Worm (Caenorhabditis elegans) whole organism, L1 larva: ENCODE data around the gene cyy-1.

Source experiments
- ceh-82 ChIP-seq, 3 experiments: fragments of 150-350 bp in 1 of 3; sonication (generic microtip) in 2 of 3; optimal IDR thresholded peaks; 2 replicates each; lab custom pipeline; 2014 to 2017; ENCODE audit warnings: missing biosample characterization in 3 of 3, missing genetic modification characterization in 3 of 3
- dsc-1 ChIP-seq: sonication (generic microtip); optimal IDR thresholded peaks from 2 replicates; lab custom pipeline; 2016; ENCODE audit warnings: mild to moderate bottlenecking, missing genetic modification characterization, missing compliant biosample characterization
- lin-15B ChIP-seq: fragments of 150-350 bp; sonication (generic microtip); optimal IDR thresholded peaks from 3 replicates; lab custom pipeline; 2014; ENCODE audit warnings: missing biosample characterization, missing genetic modification characterization
- nhr-237 ChIP-seq: fragments of 150-350 bp; optimal IDR thresholded peaks from 2 replicates; lab custom pipeline; 2014; ENCODE audit warnings: missing biosample characterization, missing genetic modification characterization
- snu-23 ChIP-seq: sonication (generic microtip); optimal IDR thresholded peaks from 2 replicates; lab custom pipeline; 2016; ENCODE audit warnings: missing genetic modification characterization, missing compliant biosample characterization
- sptf-1 ChIP-seq: fragments of 150-350 bp; optimal IDR thresholded peaks from 2 replicates; lab custom pipeline; 2014; ENCODE audit warnings: missing biosample characterization, missing genetic modification characterization
- unc-62 ChIP-seq: fragments of 150-350 bp; optimal IDR thresholded peaks from 2 replicates; lab custom pipeline; 2014; ENCODE audit warnings: missing biosample characterization, missing genetic modification reagents, missing genetic modification characterization
- ztf-11 ChIP-seq, 2 experiments: sonication (generic microtip); optimal IDR thresholded peaks; 2 replicates each; lab custom pipeline; 2016 to 2017; ENCODE audit warnings: missing genetic modification characterization in 2 of 2, missing biosample characterization in 1 of 2, missing compliant biosample characterization in 1 of 2

ce11 chrIII:8444433-8445090 lies 38.9 kb downstream of the cyy-1 start:
- no peak for TF ChIP-seq dsc-1
- no peak for TF ChIP-seq nhr-237 (tag; lab: Kevin White, UChicago)
- TF ChIP-seq snu-23 (GFP tag; lab: Kevin White, UChicago) = no peak
- no peak for TF ChIP-seq ztf-11 (tag; optimal IDR thresholded peaks at IDR 0.05; lab: Kevin White, UChicago)
- TF ChIP-seq unc-62 (GFP tag; lab: Kevin White, UChicago) = no peak
- no peak for TF ChIP-seq ceh-82 (tag; optimal IDR thresholded peaks at IDR 0.05; lab: Kevin White, UChicago)
- no peak for TF ChIP-seq lin-15B (tag; lab: Kevin White, UChicago)
- TF ChIP-seq sptf-1 = no peak
